Fruit fly (Drosophila melanogaster): Measurements from ENCODE around the gene CG9777.

Gene CG9777

dm6 chrX:16637594-16638485 is 5.8 kb upstream of the CG9777 start, which contains the start of gene RpS19a (continued):
- no peak for TF ChIP-seq aop (GFP tag; IDR thresholded peaks at IDR 0.05)
- TF ChIP-seq CG11085 (GFP tag; IDR thresholded peaks at IDR 0.05) = peak; percentile 76
- peak; percentile 74 for TF ChIP-seq Hey (tag; optimal IDR thresholded peaks at IDR 0.05)
- TF ChIP-seq gt (GFP tag; IDR thresholded peaks at IDR 0.05) = 0 out of 2 replicates have a peak, but pooled peaks have one; percentile 18
- TF ChIP-seq CG33213 (GFP tag; optimal IDR thresholded peaks at IDR 0.05) = peak; percentile 69
- TF ChIP-seq ato (GFP tag; IDR thresholded peaks at IDR 0.05; ENCODE audit: partially characterized antibody) = 0 out of 2 replicates have a peak, but pooled peaks have one; percentile 39
- TF ChIP-seq CG6765 (GFP tag; optimal IDR thresholded peaks at IDR 0.05) = peak; percentile 89
- TF ChIP-seq HLH54F (GFP tag; optimal IDR thresholded peaks at IDR 0.05) = peak; percentile 16
- peak; percentile 92 for TF ChIP-seq CG11456 (GFP tag; IDR thresholded peaks at IDR 0.05)
- no peak for TF ChIP-seq cato (GFP tag; optimal IDR thresholded peaks at IDR 0.05; ENCODE audit: borderline replicate concordance)
- TF ChIP-seq CG17568 (GFP tag; optimal IDR thresholded peaks at IDR 0.05) = peak; percentile 92
- TF ChIP-seq Eip74EF (GFP tag; optimal IDR thresholded peaks at IDR 0.05) = peak in 1 of 2 experiments; percentile 76
- TF ChIP-seq croc (GFP tag; conservative IDR thresholded peaks at IDR 0.05) = peak; percentile 34; the same call in 2 of the 3 replicates
- peak; percentile 76 for TF ChIP-seq CG4424 (GFP tag; optimal IDR thresholded peaks at IDR 0.05)
- TF ChIP-seq prd (optimal IDR thresholded peaks at IDR 0.05) = no peak
- peak; percentile 47; the same call in 2 of the 3 replicates for TF ChIP-seq prd (GFP tag; IDR thresholded peaks at IDR 0.05)
- peak; percentile 81 for TF ChIP-seq sens-2 (GFP tag; IDR thresholded peaks at IDR 0.05)
- TF ChIP-seq pfk (GFP tag; optimal IDR thresholded peaks at IDR 0.05) = peak; percentile 80
- TF ChIP-seq CG2875 (GFP tag; optimal IDR thresholded peaks at IDR 0.05) = peak; percentile 78
- TF ChIP-seq CG31224 (GFP tag; IDR thresholded peaks at IDR 0.05) = peak; percentile 46
- peak; percentile 75 for TF ChIP-seq Awh (GFP tag; IDR thresholded peaks at IDR 0.05)
- TF ChIP-seq CG8359 (GFP tag; optimal IDR thresholded peaks at IDR 0.05; ENCODE audit: borderline replicate concordance) = peak; percentile 61
- peak; percentile 77 for TF ChIP-seq ara (GFP tag; IDR thresholded peaks at IDR 0.05)
- TF ChIP-seq Chrac-16 (GFP tag; optimal IDR thresholded peaks at IDR 0.05) = no peak
- TF ChIP-seq jing (GFP tag; optimal IDR thresholded peaks at IDR 0.05) = no peak
- TF ChIP-seq CG4820 (GFP tag; optimal IDR thresholded peaks at IDR 0.05) = peak; percentile 38
- TF ChIP-seq CG18476 (GFP tag; optimal IDR thresholded peaks at IDR 0.05) = peak; percentile 14
- peak; percentile 33 for TF ChIP-seq Deaf1 (tag; optimal IDR thresholded peaks at IDR 0.05)
- peak; percentile 36 for TF ChIP-seq Sox102F (GFP tag; optimal IDR thresholded peaks at IDR 0.05)
- TF ChIP-seq gro (GFP tag; optimal IDR thresholded peaks at IDR 0.05) = peak; percentile 53
- TF ChIP-seq CG10979 (tag; optimal IDR thresholded peaks at IDR 0.05) = peak; percentile 35
- no peak; the same call in 1 of the 2 replicates for TF ChIP-seq CG2129 (GFP tag; IDR thresholded peaks at IDR 0.05; ENCODE audit: partially characterized antibody)
- no peak for TF ChIP-seq p53 (GFP tag; optimal IDR thresholded peaks at IDR 0.05)
- TF ChIP-seq CG18599 (GFP tag; optimal IDR thresholded peaks at IDR 0.05) = peak; percentile 79
- TF ChIP-seq CG10267 (tag; optimal IDR thresholded peaks at IDR 0.05) = peak; percentile 61
- no peak for TF ChIP-seq sisA (GFP tag; IDR thresholded peaks at IDR 0.05)
- TF ChIP-seq trem (tag; optimal IDR thresholded peaks at IDR 0.05) = peak; percentile 87
- TF ChIP-seq Bteb2 (GFP tag; optimal IDR thresholded peaks at IDR 0.05) = peak; percentile 36
- TF ChIP-seq Hr51 (GFP tag; optimal IDR thresholded peaks at IDR 0.05) = peak; percentile 49 to 50
- peak; percentile 26 for TF ChIP-seq CG7928 (GFP tag; optimal IDR thresholded peaks at IDR 0.05)
- TF ChIP-seq CG15601 (tag; optimal IDR thresholded peaks at IDR 0.05) = peak; percentile 67
- TF ChIP-seq Sry-β (GFP tag; optimal IDR thresholded peaks at IDR 0.05) = peak; percentile 44
- TF ChIP-seq stc (GFP tag; IDR thresholded peaks at IDR 0.05) = peak; percentile 64
- TF ChIP-seq odd (GFP tag; optimal IDR thresholded peaks at IDR 0.05) = peak; percentile 90
- no peak for TF ChIP-seq Gsc (GFP tag; IDR thresholded peaks at IDR 0.05)
- TF ChIP-seq CG12155 (GFP tag; optimal IDR thresholded peaks at IDR 0.05) = peak; percentile 27
- TF ChIP-seq Vsx1 (GFP tag; optimal IDR thresholded peaks at IDR 0.05) = peak; percentile 83
